Fruit fly (Drosophila melanogaster) whole organism, embryonic: ENCODE results near the gene stet.

ENCODE experiments used
- Atf-2 ChIP-seq: fragments of 200-800 bp; sonication (Bioruptor generic); optimal IDR thresholded peaks from 2 replicates; lab custom pipeline; 2016; ENCODE audit warnings: missing biosample characterization, missing genetic modification characterization
- CG10543 ChIP-seq: fragments of 200-800 bp; sonication (Bioruptor generic); optimal IDR thresholded peaks from 3 replicates; lab custom pipeline; 2017; ENCODE audit warnings: missing biosample characterization, mild to moderate bottlenecking, missing genetic modification characterization, moderate library complexity
- CG10654 ChIP-seq: fragments of 200-800 bp; sonication (Bioruptor generic); optimal IDR thresholded peaks from 2 replicates; lab custom pipeline; 2016; ENCODE audit warnings: missing biosample characterization, missing genetic modification characterization
- CG11560 ChIP-seq: fragments of 200-800 bp; sonication (Bioruptor generic); IDR thresholded peaks from 3 replicates; pipeline ENCODE4 v1.3.6; 2022; ENCODE audit warnings: missing biosample characterization, missing genetic modification characterization
- CG11696 ChIP-seq: fragments of 200-800 bp; sonication (Bioruptor generic); IDR thresholded peaks from 2 replicates; pipeline ENCODE4 v1.3.6; 2022; ENCODE audit warnings: missing biosample characterization, missing genetic modification characterization
- CG15514 ChIP-seq: fragments of 200-800 bp; sonication (Bioruptor generic); optimal IDR thresholded peaks from 3 replicates; lab custom pipeline; 2017; ENCODE audit warnings: missing biosample characterization, missing genetic modification characterization, mild to moderate bottlenecking, moderate library complexity, missing genetic modification reagents
- CG15601 ChIP-seq: fragments of 200-800 bp; sonication (Bioruptor generic); optimal IDR thresholded peaks from 3 replicates; lab custom pipeline; 2019; ENCODE audit warnings: missing biosample characterization, mild to moderate bottlenecking, missing genetic modification characterization, moderate library complexity
- CG16813 ChIP-seq: fragments of 200-800 bp; sonication (Bioruptor generic); IDR thresholded peaks from 3 replicates; pipeline ENCODE4 v1.3.6; 2022; ENCODE audit warnings: missing biosample characterization, missing genetic modification characterization; ENCODE audit not compliant: partially characterized antibody
- CG17912 ChIP-seq: fragments of 200-800 bp; sonication (Bioruptor generic); optimal IDR thresholded peaks from 2 replicates; lab custom pipeline; 2018; ENCODE audit warnings: missing biosample characterization, mild to moderate bottlenecking, missing genetic modification characterization
- CG18599 ChIP-seq: fragments of 200-800 bp; sonication (Bioruptor generic); optimal IDR thresholded peaks from 3 replicates; lab custom pipeline; 2017; ENCODE audit warnings: missing biosample characterization, missing genetic modification characterization, mild to moderate bottlenecking, moderate library complexity, missing genetic modification reagents
- CG18619 ChIP-seq: fragments of 200-800 bp; sonication (Bioruptor generic); optimal IDR thresholded peaks from 3 replicates; lab custom pipeline; 2017; ENCODE audit warnings: missing biosample characterization, mild to moderate bottlenecking, missing genetic modification characterization
- CG2712 ChIP-seq: fragments of 200-800 bp; optimal IDR thresholded peaks from 3 replicates; lab custom pipeline; 2019; ENCODE audit warnings: missing biosample characterization, mild to moderate bottlenecking, missing genetic modification characterization, moderate library complexity
- CG3163 ChIP-seq: fragments of 200-800 bp; sonication (Bioruptor generic); optimal IDR thresholded peaks from 3 replicates; lab custom pipeline; 2016; ENCODE audit warnings: missing biosample characterization, missing genetic modification characterization
- CG3281 ChIP-seq: fragments of 200-800 bp; sonication (Bioruptor generic); optimal IDR thresholded peaks from 3 replicates; lab custom pipeline; 2017; ENCODE audit warnings: missing biosample characterization, mild to moderate bottlenecking, missing genetic modification characterization
- CG42726 ChIP-seq: fragments of 200-800 bp; sonication (Bioruptor generic); IDR thresholded peaks from 2 replicates; pipeline ENCODE4 v1.3.6; 2022; ENCODE audit warnings: missing biosample characterization, missing genetic modification characterization; ENCODE audit not compliant: partially characterized antibody
- CG43689 ChIP-seq: fragments of 200-800 bp; sonication (Bioruptor generic); IDR thresholded peaks from 2 replicates; pipeline ENCODE4 v1.3.6; 2022; ENCODE audit warnings: missing biosample characterization, missing genetic modification characterization
- CG4617 ChIP-seq: fragments of 200-800 bp; sonication (Bioruptor generic); optimal IDR thresholded peaks from 3 replicates; lab custom pipeline; 2016; ENCODE audit warnings: missing biosample characterization, missing genetic modification characterization, borderline replicate concordance
- CG5245 ChIP-seq: fragments of 200-800 bp; sonication (Bioruptor generic); optimal IDR thresholded peaks from 3 replicates; lab custom pipeline; 2016; ENCODE audit warnings: missing biosample characterization, missing genetic modification characterization
- CG6272 ChIP-seq: fragments of 200-800 bp; sonication (Bioruptor generic); IDR thresholded peaks from 2 replicates; pipeline ENCODE4 v1.3.6; 2022; ENCODE audit warnings: missing biosample characterization, missing genetic modification characterization
- CG6813 ChIP-seq: fragments of 200-800 bp; sonication (Bioruptor generic); optimal IDR thresholded peaks from 2 replicates; lab custom pipeline; 2017; ENCODE audit warnings: missing biosample characterization, missing genetic modification characterization, mild to moderate bottlenecking, moderate library complexity, missing genetic modification reagents
- CG7987 ChIP-seq: fragments of 200-800 bp; sonication (Bioruptor generic); optimal IDR thresholded peaks from 2 replicates; lab custom pipeline; 2018; ENCODE audit warnings: missing biosample characterization, mild to moderate bottlenecking, missing genetic modification characterization, moderate library complexity
- CG8281 ChIP-seq: fragments of 200-800 bp; sonication (Bioruptor generic); optimal IDR thresholded peaks from 2 replicates; lab custom pipeline; 2018; ENCODE audit warnings: missing biosample characterization, mild to moderate bottlenecking, missing genetic modification characterization, moderate library complexity
- D19B ChIP-seq: fragments of 200-800 bp; sonication (Bioruptor generic); optimal IDR thresholded peaks from 2 replicates; lab custom pipeline; 2017; ENCODE audit warnings: missing biosample characterization, mild to moderate bottlenecking, missing genetic modification characterization
- Dad ChIP-seq: fragments of 200-800 bp; sonication (Bioruptor generic); optimal IDR thresholded peaks from 3 replicates; lab custom pipeline; 2016; ENCODE audit warnings: missing biosample characterization, missing genetic modification characterization
- Dbx ChIP-seq: fragments of 200-800 bp; sonication (Bioruptor generic); IDR thresholded peaks from 3 replicates; pipeline ENCODE4 v1.3.6; 2022; ENCODE audit warnings: missing biosample characterization, missing genetic modification characterization
- Doc2 ChIP-seq: fragments of 200-800 bp; sonication (Bioruptor generic); IDR thresholded peaks from 2 replicates; pipeline ENCODE4 v1.3.6; 2022; ENCODE audit warnings: missing biosample characterization, missing genetic modification characterization
- Dp ChIP-seq: fragments of 200-800 bp; sonication (Bioruptor generic); optimal IDR thresholded peaks from 2 replicates; lab custom pipeline; 2018; ENCODE audit warnings: missing biosample characterization, mild to moderate bottlenecking, missing genetic modification characterization, moderate library complexity
- HHEX ChIP-seq: fragments of 200-800 bp; sonication (Bioruptor generic); optimal IDR thresholded peaks from 3 replicates; lab custom pipeline; 2017; ENCODE audit warnings: missing biosample characterization, mild to moderate bottlenecking, missing genetic modification characterization, missing genetic modification reagents
- Hey ChIP-seq: fragments of 200-800 bp; sonication (Bioruptor generic); optimal IDR thresholded peaks from 3 replicates; lab custom pipeline; 2018; ENCODE audit warnings: missing biosample characterization, mild to moderate bottlenecking, missing genetic modification characterization
- MESR4 ChIP-seq: fragments of 200-800 bp; sonication (Bioruptor generic); optimal IDR thresholded peaks from 2 replicates; lab custom pipeline; 2018; ENCODE audit warnings: missing biosample characterization, mild to moderate bottlenecking, missing genetic modification characterization, moderate library complexity
- Nf-YB ChIP-seq: fragments of 200-800 bp; sonication (Bioruptor generic); optimal IDR thresholded peaks from 3 replicates; lab custom pipeline; 2019; ENCODE audit warnings: missing biosample characterization, mild to moderate bottlenecking, missing genetic modification characterization, moderate library complexity
- Oli ChIP-seq: fragments of 200-800 bp; sonication (Bioruptor generic); optimal IDR thresholded peaks from 2 replicates; lab custom pipeline; 2018; ENCODE audit warnings: missing biosample characterization, mild to moderate bottlenecking, missing genetic modification characterization, moderate library complexity
- Sox100B ChIP-seq: fragments of 200-800 bp; sonication (Bioruptor generic); optimal IDR thresholded peaks from 3 replicates; lab custom pipeline; 2018; ENCODE audit warnings: missing biosample characterization, mild to moderate bottlenecking, missing genetic modification characterization
- Tbp ChIP-seq: fragments of >200 bp; optimal IDR thresholded peaks from 2 replicates; lab custom pipeline; 2018; ENCODE audit warnings: missing biosample characterization, missing genetic modification characterization
- amos ChIP-seq: fragments of 200-800 bp; sonication (Bioruptor generic); IDR thresholded peaks from 2 replicates; pipeline ENCODE4 v1.3.6; 2022; ENCODE audit warnings: missing biosample characterization, missing genetic modification characterization; ENCODE audit not compliant: partially characterized antibody
- bsh ChIP-seq, 2 experiments: fragments of 200-800 bp; sonication (Bioruptor generic); optimal IDR thresholded peaks; 2 replicates each; lab custom pipeline; 2017 to 2018; ENCODE audit warnings: mild to moderate bottlenecking in 2 of 2, missing biosample characterization in 2 of 2, missing genetic modification characterization in 2 of 2, moderate library complexity in 1 of 2
- caup ChIP-seq: fragments of 200-800 bp; sonication (Bioruptor generic); optimal IDR thresholded peaks from 3 replicates; lab custom pipeline; 2017; ENCODE audit warnings: missing biosample characterization, mild to moderate bottlenecking, missing genetic modification characterization, moderate library complexity; ENCODE audit not compliant: severe bottlenecking
- da ChIP-seq: fragments of 200-800 bp; sonication (Bioruptor generic); optimal IDR thresholded peaks from 2 replicates; lab custom pipeline; 2016; ENCODE audit warnings: missing biosample characterization, missing genetic modification characterization
- ewg ChIP-seq: fragments of 200-800 bp; sonication (Bioruptor generic); optimal IDR thresholded peaks from 3 replicates; lab custom pipeline; 2017; ENCODE audit warnings: mild to moderate bottlenecking, missing biosample characterization, missing genetic modification reagents, missing genetic modification characterization
- gsb-n ChIP-seq: fragments of 200-800 bp; sonication (Bioruptor generic); optimal IDR thresholded peaks from 3 replicates; lab custom pipeline; 2018; ENCODE audit warnings: missing biosample characterization, mild to moderate bottlenecking, missing genetic modification characterization
- kni ChIP-seq: fragments of 200-800 bp; sonication (Bioruptor generic); optimal IDR thresholded peaks from 3 replicates; lab custom pipeline; 2017; ENCODE audit warnings: mild to moderate bottlenecking, missing biosample characterization, missing genetic modification reagents, missing genetic modification characterization
- lilli ChIP-seq: fragments of 200-800 bp; sonication (Bioruptor generic); optimal IDR thresholded peaks from 3 replicates; lab custom pipeline; 2016; ENCODE audit warnings: missing biosample characterization, missing genetic modification characterization
- mirr ChIP-seq: fragments of 200-800 bp; sonication (Bioruptor generic); optimal IDR thresholded peaks from 3 replicates; lab custom pipeline; 2018; ENCODE audit warnings: missing biosample characterization, mild to moderate bottlenecking, missing genetic modification characterization
- nmo ChIP-seq: fragments of 200-800 bp; sonication (Bioruptor generic); optimal IDR thresholded peaks from 2 replicates; lab custom pipeline; 2018; ENCODE audit warnings: missing biosample characterization, mild to moderate bottlenecking, missing genetic modification characterization, moderate library complexity
- onecut ChIP-seq: fragments of 200-800 bp; sonication (Bioruptor generic); IDR thresholded peaks from 2 replicates; pipeline ENCODE4 v1.3.6; 2022; ENCODE audit warnings: missing biosample characterization, missing genetic modification characterization
- p53 ChIP-seq: fragments of 200-800 bp; sonication (Bioruptor generic); optimal IDR thresholded peaks from 2 replicates; lab custom pipeline; 2016; ENCODE audit warnings: missing biosample characterization, missing genetic modification characterization
- sima ChIP-seq: fragments of 200-800 bp; sonication (Bioruptor generic); optimal IDR thresholded peaks from 2 replicates; lab custom pipeline; 2016; ENCODE audit warnings: missing biosample characterization, missing genetic modification characterization
- slbo ChIP-seq: fragments of 200-800 bp; sonication (Bioruptor generic); IDR thresholded peaks from 2 replicates; pipeline ENCODE4 v1.3.6; 2022; ENCODE audit warnings: missing biosample characterization, missing genetic modification characterization
- tup ChIP-seq: fragments of 200-800 bp; sonication (Bioruptor generic); optimal IDR thresholded peaks from 2 replicates; lab custom pipeline; 2016; ENCODE audit warnings: missing biosample characterization, mild to moderate bottlenecking, missing genetic modification characterization, moderate library complexity

The stet gene

dm6 chr3L:1463547-1463946 lies 25.8 kb downstream of the stet start, which contains the start of gene rho:
Gene rho (plus strand): TSS chr3L:1463811.
- TF ChIP-seq lilli (GFP tag; lab: Kevin White, UChicago) (peak; percentile 2), CG10654 (GFP tag; lab: Kevin White, UChicago) (no peak), caup (GFP tag; lab: Kevin White, UChicago) (peak; percentile 44), slbo (GFP tag; lab: Robert Waterston, UW) (peak; percentile 55), Dad (GFP tag; lab: Kevin White, UChicago) (peak; percentile 23), Hey (tag; lab: Kevin White, UChicago) (no peak), HHEX (GFP tag; lab: Kevin White, UChicago) (peak; percentile 15), mirr (GFP tag; lab: Kevin White, UChicago) (peak; percentile 46), D19B (GFP tag; lab: Kevin White, UChicago) (no peak), CG2712 (peak; percentile 54), CG7987 (GFP tag; lab: Kevin White, UChicago) (peak; percentile 32), Atf-2 (GFP tag; lab: Kevin White, UChicago) (no peak), MESR4 (GFP tag; lab: Kevin White, UChicago) (no peak), sima (no peak), CG3281 (GFP tag; lab: Kevin White, UChicago) (peak; percentile 26), da (GFP tag; lab: Kevin White, UChicago) (no peak), CG8281 (tag; lab: Kevin White, UChicago) (no peak), gsb-n (tag; lab: Kevin White, UChicago) (peak; percentile 46), CG15601 (peak; percentile 61), kni (GFP tag; lab: Kevin White, UChicago) (peak; percentile 45), CG11560 (no peak), CG5245 (no peak), Oli (tag; lab: Kevin White, UChicago) (no peak), nmo (GFP tag; lab: Kevin White, UChicago) (no peak), CG6813 (no peak), tup (GFP tag; lab: Kevin White, UChicago) (no peak), Dbx (GFP tag; lab: Robert Waterston, UW) (0 out of 3 replicates have a peak, but pooled peaks have one; percentile 50), CG16813 (GFP tag; lab: Robert Waterston, UW) (0 out of 3 replicates have a peak, but pooled peaks have one; percentile 14), Doc2 (no peak), Tbp (peak; percentile 81), Sox100B (GFP tag; lab: Kevin White, UChicago) (no peak), CG42726 (GFP tag; lab: Robert Waterston, UW) (peak; percentile 63; the same call in 1 of the 2 replicates), bsh (GFP tag; optimal IDR thresholded peaks at IDR 0.05; lab: Kevin White, UChicago) (peak in 1 of 2 experiments; percentile 34), CG6272 (GFP tag; lab: Robert Waterston, UW) (no peak), CG43689 (GFP tag; lab: Robert Waterston, UW) (no peak), onecut (GFP tag; lab: Robert Waterston, UW) (peak; percentile 31; the same call in 1 of the 2 replicates), CG17912 (GFP tag; lab: Kevin White, UChicago) (no peak), CG3163 (GFP tag; lab: Kevin White, UChicago) (peak; percentile 35), Dp (GFP tag; lab: Kevin White, UChicago) (no peak), ewg (no peak), CG10543 (GFP tag; lab: Kevin White, UChicago) (peak; percentile 33), CG18619 (GFP tag; lab: Kevin White, UChicago) (no peak), amos (GFP tag; lab: Robert Waterston, UW) (peak; percentile 46; the same call in 1 of the 2 replicates), CG15514 (no peak), CG18599 (GFP tag; lab: Kevin White, UChicago) (peak; percentile 34), CG4617 (no peak), CG11696 (GFP tag; lab: Robert Waterston, UW) (no peak), p53 (GFP tag; lab: Kevin White, UChicago) (peak; percentile 76), Nf-YB (GFP tag; lab: Kevin White, UChicago) (peak; percentile 18)
